Fruit fly (Drosophila melanogaster): ENCODE measurements around the gene CG32213.

CG32213 gene

dm6 chr3L:19516547-19516946 is 40.9 kb downstream of the CG32213 start (continued):
- TF ChIP-seq CG6683 (GFP tag; optimal IDR thresholded peaks at IDR 0.05): no peak
- peak; percentile 95 for TF ChIP-seq p53 (GFP tag; optimal IDR thresholded peaks at IDR 0.05)
- TF ChIP-seq H2.0 (GFP tag; IDR thresholded peaks at IDR 0.05): peak; percentile 93
- peak; percentile 85 for TF ChIP-seq HmgZ (tag; optimal IDR thresholded peaks at IDR 0.05)
- TF ChIP-seq ERR (GFP tag; optimal IDR thresholded peaks at IDR 0.05): peak; percentile 86
- peak; percentile 94 for TF ChIP-seq emc (GFP tag; optimal IDR thresholded peaks at IDR 0.05)
- peak; percentile 44 for TF ChIP-seq oc (tag; optimal IDR thresholded peaks at IDR 0.05)
- peak; percentile 97 for TF ChIP-seq sens (GFP tag)
- peak; percentile 79 for TF ChIP-seq Nf-YA (GFP tag; IDR thresholded peaks at IDR 0.05)
- peak; percentile 81 for TF ChIP-seq D19B (GFP tag; optimal IDR thresholded peaks at IDR 0.05)
- peak; percentile 59 for TF ChIP-seq ab (GFP tag; optimal IDR thresholded peaks at IDR 0.05)
- TF ChIP-seq HmgD (GFP tag; optimal IDR thresholded peaks at IDR 0.05): peak; percentile 97
- peak; percentile 93; the same call in 3 of the 4 replicates for TF ChIP-seq Gug (GFP tag; IDR thresholded peaks at IDR 0.05)
- TF ChIP-seq sob (GFP tag; IDR thresholded peaks at IDR 0.05): peak; percentile 97
- peak; percentile 62 for TF ChIP-seq D19A (tag; optimal IDR thresholded peaks at IDR 0.05)
- TF ChIP-seq inv (GFP tag; IDR thresholded peaks at IDR 0.05; ENCODE audit: partially characterized antibody): peak; percentile 16; the same call in 1 of the 2 replicates
- peak; percentile 80 for TF ChIP-seq CG11504 (tag; optimal IDR thresholded peaks at IDR 0.05)
- TF ChIP-seq CG18011 (GFP tag; optimal IDR thresholded peaks at IDR 0.05): peak; percentile 77
- TF ChIP-seq Pdp1 (GFP tag; optimal IDR thresholded peaks at IDR 0.05): peak; percentile 93
- no peak for TF ChIP-seq zen2 (GFP tag; IDR thresholded peaks at IDR 0.05; ENCODE audit: partially characterized antibody)
- TF ChIP-seq CG9797 (GFP tag; optimal IDR thresholded peaks at IDR 0.05): no peak
- peak in 1 of 2 experiments; percentile 17 for TF ChIP-seq Dfd (GFP tag; optimal IDR thresholded peaks at IDR 0.05)
- TF ChIP-seq Optix (GFP tag; IDR thresholded peaks at IDR 0.05): peak; percentile 90
- peak; percentile 88 for TF ChIP-seq CG2889 (GFP tag; IDR thresholded peaks at IDR 0.05)
- peak; percentile 78 for TF ChIP-seq CG8359 (GFP tag; optimal IDR thresholded peaks at IDR 0.05; ENCODE audit: borderline replicate concordance)
- peak; percentile 65 for TF ChIP-seq GATAe (GFP tag; conservative IDR thresholded peaks at IDR 0.05)
- TF ChIP-seq nerfin-1 (tag; optimal IDR thresholded peaks at IDR 0.05): no peak
- peak; percentile 78 for TF ChIP-seq CG17612 (GFP tag; IDR thresholded peaks at IDR 0.05)
- TF ChIP-seq Lhr (GFP tag; optimal IDR thresholded peaks at IDR 0.05): peak; percentile 83
- TF ChIP-seq CG4328 (GFP tag; optimal IDR thresholded peaks at IDR 0.05): peak; percentile 90
- TF ChIP-seq CG16813 (GFP tag; IDR thresholded peaks at IDR 0.05; ENCODE audit: partially characterized antibody): peak; percentile 58; the same call in 2 of the 3 replicates
- TF ChIP-seq az2 (GFP tag; optimal IDR thresholded peaks at IDR 0.05): peak; percentile 75
- peak; percentile 89 for TF ChIP-seq ems (GFP tag; optimal IDR thresholded peaks at IDR 0.05)
- peak; percentile 74 for TF ChIP-seq da (GFP tag; optimal IDR thresholded peaks at IDR 0.05)
- TF ChIP-seq Bgb (GFP tag; IDR thresholded peaks at IDR 0.05; ENCODE audit: partially characterized antibody): peak; percentile 82
- peak; percentile 55 for TF ChIP-seq CG12219 (GFP tag; optimal IDR thresholded peaks at IDR 0.05)
- peak; percentile 76 for TF ChIP-seq Atf-2 (GFP tag; optimal IDR thresholded peaks at IDR 0.05)
- TF ChIP-seq Mrtf (GFP tag; IDR thresholded peaks at IDR 0.05): peak; percentile 92
- TF ChIP-seq insv (GFP tag; optimal IDR thresholded peaks at IDR 0.05): peak in 1 of 2 experiments; percentile 62
- TF ChIP-seq NfI (GFP tag; optimal IDR thresholded peaks at IDR 0.05): peak; percentile 93
- TF ChIP-seq CG5245 (GFP tag; optimal IDR thresholded peaks at IDR 0.05): peak; percentile 87
- peak; percentile 68 for TF ChIP-seq CG12769 (tag; optimal IDR thresholded peaks at IDR 0.05)
- TF ChIP-seq dmrt11E (tag; optimal IDR thresholded peaks at IDR 0.05): peak; percentile 79
- TF ChIP-seq bsh (GFP tag; optimal IDR thresholded peaks at IDR 0.05): no peak
- TF ChIP-seq ind (GFP tag; optimal IDR thresholded peaks at IDR 0.05): peak; percentile 87
- TF ChIP-seq CG13123 (GFP tag; optimal IDR thresholded peaks at IDR 0.05): peak; percentile 63
- TF ChIP-seq tna (GFP tag; IDR thresholded peaks at IDR 0.05; ENCODE audit: partially characterized antibody): no peak
- TF ChIP-seq CG18599 (GFP tag; optimal IDR thresholded peaks at IDR 0.05): peak; percentile 84
- TF ChIP-seq CG3847 (GFP tag; IDR thresholded peaks at IDR 0.05): peak; percentile 90
- peak; percentile 86 for TF ChIP-seq ash1 (GFP tag; optimal IDR thresholded peaks at IDR 0.05)

Measured in whole organism, embryonic.